Worm (Caenorhabditis elegans): ENCODE measurements around the gene old-1.

ce11 chrII:9829108-9829507, 39.4 kb downstream of the old-1 start, which contains the start of gene ZK938.1:
- TF ChIP-seq scrt-1 (GFP tag; IDR thresholded peaks at IDR 0.05) (no peak), ceh-36 (tag; optimal IDR thresholded peaks at IDR 0.05) (no peak), hmbx-1 (tag; optimal IDR thresholded peaks at IDR 0.05) (no peak), hnd-1 (tag; optimal IDR thresholded peaks at IDR 0.05) (no peak), ceh-13 (GFP tag; optimal IDR thresholded peaks at IDR 0.05) (no peak), tbx-11 (GFP tag; IDR thresholded peaks at IDR 0.05) (no peak), tbx-37 (GFP tag; conservative IDR thresholded peaks at IDR 0.05) (no peak), B0310.2 (tag; optimal IDR thresholded peaks at IDR 0.05) (no peak)
